Worm (Caenorhabditis elegans): ENCODE results near the gene R160.2.

- TF ChIP-seq scrt-1 (GFP tag; IDR thresholded peaks at IDR 0.05) (no peak), ceh-13 (GFP tag; optimal IDR thresholded peaks at IDR 0.05) (no peak), ama-1 (optimal IDR thresholded peaks at IDR 0.05) (no peak)
Measured at ce11 chrX:4353318-4353717, 23.4 kb downstream of the R160.2 start, which contains the start of gene col-165.

Measured in whole organism, early embryonic.